Fruit fly (Drosophila melanogaster): ENCODE results near the gene Etfb.

- TF ChIP-seq dsf (GFP tag; optimal IDR thresholded peaks at IDR 0.05; ENCODE audit: borderline replicate concordance) (no peak), h (GFP tag; optimal IDR thresholded peaks at IDR 0.05) (no peak), psq (GFP tag; optimal IDR thresholded peaks at IDR 0.05) (no peak), Rel (GFP tag; optimal IDR thresholded peaks at IDR 0.05) (no peak), Rel (tag; optimal IDR thresholded peaks at IDR 0.05) (peak; percentile 97), Hr78 (GFP tag; optimal IDR thresholded peaks at IDR 0.05) (no peak), Myc (optimal IDR thresholded peaks at IDR 0.05) (no peak), OdsH (GFP tag; optimal IDR thresholded peaks at IDR 0.05) (no peak), lola (GFP tag; optimal IDR thresholded peaks at IDR 0.05) (no peak), br (GFP tag; optimal IDR thresholded peaks at IDR 0.05) (no peak), fru (GFP tag; optimal IDR thresholded peaks at IDR 0.05) (no peak), woc (GFP tag; optimal IDR thresholded peaks at IDR 0.05) (no peak)
Observed at dm6 chr3R:29783210-29783609, 19.5 kb downstream of the Etfb start.

Measured in whole organism, wandering third instar larva.